Fruit fly (Drosophila melanogaster) whole organism, embryonic: Measurements from ENCODE around the gene obst-F.
A peak's percentile ranks its signal among the peaks of the same experiment; 100 is the strongest.

Experiments used
- Bgb ChIP-seq: fragments of 200-800 bp; sonication (Bioruptor generic); IDR thresholded peaks from 2 replicates; pipeline ENCODE4 v1.3.6; 2022; ENCODE audit warnings: missing biosample characterization, missing genetic modification characterization; ENCODE audit not compliant: partially characterized antibody
- Blimp-1 ChIP-seq: fragments of 200-800 bp; sonication (Bioruptor generic); optimal IDR thresholded peaks from 3 replicates; lab custom pipeline; 2018; ENCODE audit warnings: missing biosample characterization, missing genetic modification characterization, mild to moderate bottlenecking, moderate library complexity, missing genetic modification reagents
- CG10147 ChIP-seq: fragments of 200-800 bp; sonication (Bioruptor generic); optimal IDR thresholded peaks from 2 replicates; lab custom pipeline; 2019; ENCODE audit warnings: missing biosample characterization, mild to moderate bottlenecking, missing genetic modification characterization, moderate library complexity
- CG11093 ChIP-seq: fragments of 200-800 bp; sonication (Bioruptor generic); IDR thresholded peaks from 3 replicates; pipeline ENCODE4 v1.3.6; 2022; ENCODE audit warnings: missing biosample characterization, missing genetic modification characterization
- CG11695 ChIP-seq: fragments of 200-800 bp; sonication (Bioruptor generic); IDR thresholded peaks from 3 replicates; pipeline ENCODE4 v1.3.6; 2022; ENCODE audit warnings: missing biosample characterization, missing genetic modification characterization
- CG11723 ChIP-seq: fragments of 200-800 bp; sonication (Bioruptor generic); optimal IDR thresholded peaks from 2 replicates; lab custom pipeline; 2017; ENCODE audit warnings: missing biosample characterization, mild to moderate bottlenecking, missing genetic modification characterization
- CG12071 ChIP-seq: fragments of 200-800 bp; sonication (Bioruptor generic); optimal IDR thresholded peaks from 3 replicates; lab custom pipeline; 2018; ENCODE audit warnings: missing biosample characterization, mild to moderate bottlenecking, missing genetic modification characterization
- CG12155 ChIP-seq: fragments of 200-800 bp; sonication (Bioruptor generic); optimal IDR thresholded peaks from 3 replicates; lab custom pipeline; 2016; ENCODE audit warnings: missing biosample characterization, missing genetic modification characterization
- CG12391 ChIP-seq: fragments of 200-800 bp; sonication (Bioruptor generic); optimal IDR thresholded peaks from 3 replicates; lab custom pipeline; 2018; ENCODE audit warnings: missing biosample characterization, mild to moderate bottlenecking, missing genetic modification characterization, moderate library complexity
- CG15601 ChIP-seq: fragments of 200-800 bp; sonication (Bioruptor generic); optimal IDR thresholded peaks from 3 replicates; lab custom pipeline; 2019; ENCODE audit warnings: missing biosample characterization, mild to moderate bottlenecking, missing genetic modification characterization, moderate library complexity
- CG17829 ChIP-seq: fragments of 200-800 bp; optimal IDR thresholded peaks from 2 replicates; lab custom pipeline; 2019; ENCODE audit warnings: missing biosample characterization, mild to moderate bottlenecking, missing genetic modification characterization, moderate library complexity
- CG18262 ChIP-seq: fragments of 200-800 bp; optimal IDR thresholded peaks from 3 replicates; lab custom pipeline; 2019; ENCODE audit warnings: missing biosample characterization, mild to moderate bottlenecking, missing genetic modification characterization, moderate library complexity
- CG32532 ChIP-seq: fragments of 200-800 bp; sonication (Bioruptor generic); IDR thresholded peaks from 2 replicates; pipeline ENCODE4 v1.3.6; 2022; ENCODE audit warnings: missing biosample characterization, missing genetic modification characterization
- CG32772 ChIP-seq: fragments of 200-800 bp; sonication (Bioruptor generic); IDR thresholded peaks from 2 replicates; pipeline ENCODE4 v1.3.6; 2022; ENCODE audit warnings: missing biosample characterization, missing genetic modification characterization
- CG3281 ChIP-seq: fragments of 200-800 bp; sonication (Bioruptor generic); optimal IDR thresholded peaks from 3 replicates; lab custom pipeline; 2017; ENCODE audit warnings: missing biosample characterization, mild to moderate bottlenecking, missing genetic modification characterization
- CG34376 ChIP-seq: fragments of 200-800 bp; sonication (Bioruptor generic); optimal IDR thresholded peaks from 2 replicates; lab custom pipeline; 2018; ENCODE audit warnings: missing biosample characterization, mild to moderate bottlenecking, missing genetic modification characterization
- CG4404 ChIP-seq: fragments of 200-800 bp; sonication (Bioruptor generic); IDR thresholded peaks from 2 replicates; pipeline ENCODE4 v1.3.6; 2022; ENCODE audit warnings: missing biosample characterization, missing genetic modification characterization
- CG4730 ChIP-seq: fragments of 200-800 bp; sonication (Bioruptor generic); IDR thresholded peaks from 2 replicates; pipeline ENCODE4 v1.3.6; 2022; ENCODE audit warnings: missing biosample characterization, missing genetic modification characterization
- CG6272 ChIP-seq: fragments of 200-800 bp; sonication (Bioruptor generic); IDR thresholded peaks from 2 replicates; pipeline ENCODE4 v1.3.6; 2022; ENCODE audit warnings: missing biosample characterization, missing genetic modification characterization
- CG7786 ChIP-seq: fragments of 200-800 bp; sonication (Bioruptor generic); optimal IDR thresholded peaks from 2 replicates; lab custom pipeline; 2016; ENCODE audit warnings: missing biosample characterization, missing genetic modification characterization
- Dbx ChIP-seq: fragments of 200-800 bp; sonication (Bioruptor generic); IDR thresholded peaks from 3 replicates; pipeline ENCODE4 v1.3.6; 2022; ENCODE audit warnings: missing biosample characterization, missing genetic modification characterization
- Doc3 ChIP-seq: fragments of 200-800 bp; sonication (Bioruptor generic); IDR thresholded peaks from 3 replicates; pipeline ENCODE4 v1.3.6; 2022; ENCODE audit warnings: missing biosample characterization, missing genetic modification characterization; ENCODE audit not compliant: partially characterized antibody
- E2f1 ChIP-seq: fragments of 200-800 bp; sonication (Bioruptor generic); IDR thresholded peaks from 2 replicates; pipeline ENCODE4 v1.3.6; 2022; ENCODE audit warnings: missing biosample characterization, missing genetic modification characterization
- Ets97D ChIP-seq: fragments of 200-800 bp; sonication (Bioruptor generic); optimal IDR thresholded peaks from 3 replicates; lab custom pipeline; 2016; ENCODE audit warnings: missing biosample characterization, missing genetic modification characterization
- Fer1 ChIP-seq: fragments of 200-800 bp; sonication (Bioruptor generic); optimal IDR thresholded peaks from 2 replicates; lab custom pipeline; 2017; ENCODE audit warnings: missing biosample characterization, mild to moderate bottlenecking, missing genetic modification characterization
- Gug ChIP-seq: fragments of 200-800 bp; sonication (Bioruptor generic); IDR thresholded peaks from 4 replicates; pipeline ENCODE4 v1.3.6; 2022; ENCODE audit warnings: missing biosample characterization, missing genetic modification characterization
- HLH54F ChIP-seq: fragments of 200-800 bp; sonication (Bioruptor generic); optimal IDR thresholded peaks from 3 replicates; lab custom pipeline; 2016; ENCODE audit warnings: missing biosample characterization, missing genetic modification characterization
- Hmr ChIP-seq: fragments of 200-800 bp; sonication (Bioruptor generic); optimal IDR thresholded peaks from 3 replicates; lab custom pipeline; 2017; ENCODE audit warnings: mild to moderate bottlenecking, missing biosample characterization, missing genetic modification reagents, missing genetic modification characterization
- Hmx ChIP-seq: fragments of 200-800 bp; sonication (Bioruptor generic); optimal IDR thresholded peaks from 2 replicates; lab custom pipeline; 2016; ENCODE audit warnings: missing biosample characterization, missing genetic modification characterization
- Hr51 ChIP-seq, 2 experiments: fragments of 200-800 bp; sonication (Bioruptor generic); optimal IDR thresholded peaks; 2 replicates in 1 of 2; 3 replicates in 1 of 2; lab custom pipeline; 2016 to 2018; ENCODE audit warnings: missing biosample characterization in 2 of 2, missing genetic modification characterization in 2 of 2, mild to moderate bottlenecking in 1 of 2, moderate library complexity in 1 of 2
- Med ChIP-seq: fragments of 200-800 bp; sonication (Bioruptor generic); peaks from one replicate; lab custom pipeline; 2016; ENCODE audit warnings: missing biosample characterization, missing genetic modification characterization, mild to moderate bottlenecking, inconsistent platforms, moderate library complexity
- Oli ChIP-seq: fragments of 200-800 bp; sonication (Bioruptor generic); optimal IDR thresholded peaks from 2 replicates; lab custom pipeline; 2018; ENCODE audit warnings: missing biosample characterization, mild to moderate bottlenecking, missing genetic modification characterization, moderate library complexity
- Scr ChIP-seq: fragments of 200-800 bp; sonication (Bioruptor generic); IDR thresholded peaks from 2 replicates; pipeline ENCODE4 v1.3.6; 2022; ENCODE audit warnings: missing biosample characterization, missing genetic modification characterization; ENCODE audit not compliant: partially characterized antibody
- al ChIP-seq: fragments of 200-800 bp; sonication (Bioruptor generic); IDR thresholded peaks from 2 replicates; pipeline ENCODE4 v1.3.6; 2022; ENCODE audit warnings: missing biosample characterization, missing genetic modification characterization
- aop ChIP-seq: fragments of 200-800 bp; sonication (Bioruptor generic); IDR thresholded peaks from 2 replicates; pipeline ENCODE4 v1.3.6; 2022; ENCODE audit warnings: missing biosample characterization, missing genetic modification characterization
- ci ChIP-seq: fragments of 200-800 bp; sonication (Bioruptor generic); IDR thresholded peaks from 3 replicates; pipeline ENCODE4 v1.3.6; 2022; ENCODE audit warnings: missing biosample characterization, missing genetic modification characterization
- dmrt99B ChIP-seq: fragments of 200-800 bp; sonication (Bioruptor generic); optimal IDR thresholded peaks from 2 replicates; lab custom pipeline; 2018; ENCODE audit warnings: missing biosample characterization, mild to moderate bottlenecking, missing genetic modification characterization, moderate library complexity
- dpn ChIP-seq, 2 experiments: fragments of 200-800 bp; sonication (Bioruptor generic); optimal IDR thresholded peaks; 3 replicates each; lab custom pipeline; 2016; ENCODE audit warnings: missing biosample characterization in 2 of 2, missing genetic modification characterization in 2 of 2
- ems ChIP-seq: fragments of 200-800 bp; sonication (Bioruptor generic); optimal IDR thresholded peaks from 3 replicates; lab custom pipeline; 2016; ENCODE audit warnings: missing biosample characterization, missing genetic modification characterization
- ken ChIP-seq: fragments of 200-800 bp; sonication (Bioruptor generic); IDR thresholded peaks from 3 replicates; pipeline ENCODE4 v1.3.6; 2022; ENCODE audit warnings: missing biosample characterization, missing genetic modification characterization
- mam ChIP-seq: fragments of 200-800 bp; sonication (Bioruptor generic); optimal IDR thresholded peaks from 3 replicates; lab custom pipeline; 2016; ENCODE audit warnings: missing biosample characterization, missing genetic modification characterization
- nerfin-1 ChIP-seq: fragments of 200-800 bp; sonication (Bioruptor generic); optimal IDR thresholded peaks from 3 replicates; lab custom pipeline; 2019; ENCODE audit warnings: missing biosample characterization, mild to moderate bottlenecking, missing genetic modification characterization, moderate library complexity
- prd ChIP-seq, 3 experiments: fragments of >200 bp in 2 of 3; fragments of 200-800 bp in 1 of 3; sonication (Bioruptor generic) in 1 of 3; optimal IDR thresholded peaks in 2 of 3; IDR thresholded peaks in 1 of 3; 2 replicates in 2 of 3; 3 replicates in 1 of 3; pipeline versions ENCODE4 v1.3.6 to Lab custom; 2017 to 2022; ENCODE audit warnings: missing biosample characterization in 1 of 3, missing genetic modification characterization in 1 of 3
- run ChIP-seq: fragments of 200-800 bp; sonication (Bioruptor generic); optimal IDR thresholded peaks from 3 replicates; lab custom pipeline; 2018; ENCODE audit warnings: missing biosample characterization, mild to moderate bottlenecking, missing genetic modification characterization
- seq ChIP-seq: fragments of 200-800 bp; sonication (Bioruptor generic); IDR thresholded peaks from 2 replicates; pipeline ENCODE4 v1.3.6; 2022; ENCODE audit warnings: missing biosample characterization, missing genetic modification characterization
- sisA ChIP-seq: fragments of 200-800 bp; sonication (Bioruptor generic); IDR thresholded peaks from 2 replicates; pipeline ENCODE4 v1.3.6; 2022; ENCODE audit warnings: missing biosample characterization, missing genetic modification characterization
- sob ChIP-seq: fragments of 200-800 bp; sonication (Bioruptor generic); IDR thresholded peaks from 2 replicates; pipeline ENCODE4 v1.3.6; 2022; ENCODE audit warnings: missing biosample characterization, missing genetic modification characterization
- sr ChIP-seq: fragments of 200-800 bp; sonication (Bioruptor generic); IDR thresholded peaks from 3 replicates; pipeline ENCODE4 v1.3.6; 2022; ENCODE audit warnings: missing biosample characterization, missing genetic modification characterization
- stwl ChIP-seq: fragments of 200-800 bp; sonication (Bioruptor generic); optimal IDR thresholded peaks from 3 replicates; lab custom pipeline; 2018; ENCODE audit warnings: missing biosample characterization, mild to moderate bottlenecking, missing genetic modification characterization, moderate library complexity
- tap ChIP-seq: fragments of 200-800 bp; optimal IDR thresholded peaks from 3 replicates; lab custom pipeline; 2019; ENCODE audit warnings: missing biosample characterization, mild to moderate bottlenecking, missing genetic modification characterization, moderate library complexity

obst-F gene

DNA sequence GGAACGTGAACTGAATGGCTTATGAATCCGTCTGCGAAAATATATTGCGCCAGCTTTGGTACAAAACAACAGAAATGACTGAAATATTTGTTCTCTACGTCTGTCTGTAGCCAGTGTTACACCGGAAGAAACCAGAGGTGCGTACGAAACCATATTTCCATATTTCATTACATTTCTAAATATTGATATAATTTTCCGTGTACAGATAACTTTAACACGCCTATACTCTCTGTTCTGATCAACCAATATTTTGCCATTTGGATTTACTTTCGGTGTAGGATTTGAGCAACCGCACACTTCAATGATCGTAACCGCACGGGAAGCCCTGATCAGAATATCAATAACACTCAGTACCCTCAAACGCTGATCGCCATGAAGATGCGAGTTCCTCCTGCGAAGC is 6.7 kb downstream of the obst-F start (continued):
- TF ChIP-seq tap (no peak), sisA (GFP tag; lab: Robert Waterston, UW) (0 out of 2 replicates have a peak, but pooled peaks have one; percentile 9), CG7786 (GFP tag; lab: Kevin White, UChicago) (no peak), Hr51 (GFP tag; optimal IDR thresholded peaks at IDR 0.05; lab: Kevin White, UChicago) (peak; percentile 2 to 20), mam (GFP tag; lab: Kevin White, UChicago) (peak; percentile 39), CG11723 (GFP tag; lab: Kevin White, UChicago) (no peak), CG12391 (peak; percentile 32), CG12071 (GFP tag; lab: Kevin White, UChicago) (peak; percentile 14), prd (optimal IDR thresholded peaks at IDR 0.05; lab: Kevin White, UChicago) (no peak), prd (GFP tag; IDR thresholded peaks at IDR 0.05; lab: Robert Waterston, UW) (peak; percentile 75), Oli (peak; percentile 55), Hmr (GFP tag; lab: Kevin White, UChicago) (peak; percentile 39), CG3281 (peak; percentile 32), seq (GFP tag; lab: Robert Waterston, UW) (peak; percentile 15; the same call in 1 of the 2 replicates), CG10147 (GFP tag; lab: Kevin White, UChicago) (no peak), Blimp-1 (peak; percentile 37), CG32772 (GFP tag; lab: Robert Waterston, UW) (peak; percentile 55), al (peak; percentile 49; the same call in 1 of the 2 replicates), nerfin-1 (no peak), CG17829 (tag; lab: Kevin White, UChicago) (peak; percentile 3), sob (GFP tag; lab: Robert Waterston, UW) (0 out of 2 replicates have a peak, but pooled peaks have one; percentile 12), stwl (tag; lab: Kevin White, UChicago) (no peak), dmrt99B (tag; lab: Kevin White, UChicago) (peak; percentile 15), E2f1 (GFP tag; lab: Robert Waterston, UW) (peak; percentile 25; the same call in 1 of the 2 replicates), CG6272 (GFP tag; lab: Robert Waterston, UW) (no peak), CG32532 (peak; percentile 59), CG34376 (GFP tag; lab: Kevin White, UChicago) (no peak), dpn (GFP tag; optimal IDR thresholded peaks at IDR 0.05; lab: Kevin White, UChicago) (peak; percentile 38 to 50), Scr (GFP tag; lab: Robert Waterston, UW) (no peak), Dbx (GFP tag; lab: Robert Waterston, UW) (peak; percentile 46; the same call in 1 of the 3 replicates), CG15601 (tag; lab: Kevin White, UChicago) (no peak), ci (GFP tag; lab: Robert Waterston, UW) (0 out of 3 replicates have a peak, but pooled peaks have one; percentile 29), Bgb (GFP tag; lab: Robert Waterston, UW) (no peak), Ets97D (GFP tag; lab: Kevin White, UChicago) (no peak), Gug (GFP tag; lab: Robert Waterston, UW) (peak; percentile 16; the same call in 1 of the 4 replicates), CG11093 (GFP tag; lab: Robert Waterston, UW) (no peak), ken (0 out of 3 replicates have a peak, but pooled peaks have one; percentile 42), CG12155 (peak; percentile 6), HLH54F (GFP tag; lab: Kevin White, UChicago) (peak; percentile 29), Med (peak; percentile 90), Doc3 (no peak), ems (GFP tag; lab: Kevin White, UChicago) (no peak), CG4404 (GFP tag; lab: Robert Waterston, UW) (0 out of 2 replicates have a peak, but pooled peaks have one; percentile 22), CG11695 (0 out of 3 replicates have a peak, but pooled peaks have one; percentile 34), sr (no peak), Fer1 (GFP tag; lab: Kevin White, UChicago) (peak; percentile 47), run (tag; lab: Kevin White, UChicago) (no peak), CG18262 (tag; lab: Kevin White, UChicago) (peak; percentile 20), Hmx (GFP tag; lab: Kevin White, UChicago) (no peak), aop (no peak), CG4730 (GFP tag; lab: Robert Waterston, UW) (peak; percentile 45; the same call in 1 of the 2 replicates)
